Worm (Caenorhabditis elegans) whole organism, L2 larva: ENCODE results near the gene srt-37.
"Not testable (repeated sequence)": the region's sequence is repeated elsewhere in the genome, so short reads cannot be mapped to it uniquely, and the experiment has no call there.

Experiments
- alr-1 ChIP-seq: fragments of 150-350 bp; optimal IDR thresholded peaks from 2 replicates; lab custom pipeline; 2014; ENCODE audit warnings: missing biosample characterization, missing genetic modification characterization
- aly-2 ChIP-seq: fragments of 150-350 bp; optimal IDR thresholded peaks from 2 replicates; lab custom pipeline; 2014; ENCODE audit warnings: missing biosample characterization, missing genetic modification characterization
- ama-1 ChIP-seq: fragments of 150-350 bp; optimal IDR thresholded peaks from 2 replicates; lab custom pipeline; 2018; ENCODE audit warnings: inconsistent platforms
- ceh-16 ChIP-seq: fragments of 150-350 bp; optimal IDR thresholded peaks from 2 replicates; lab custom pipeline; 2014; ENCODE audit warnings: missing biosample characterization, missing genetic modification characterization
- ceh-82 ChIP-seq: fragments of 150-350 bp; optimal IDR thresholded peaks from 2 replicates; lab custom pipeline; 2014; ENCODE audit warnings: missing biosample characterization, missing genetic modification characterization
- crh-2 ChIP-seq: sonication (generic microtip); optimal IDR thresholded peaks from 2 replicates; lab custom pipeline; 2017; ENCODE audit warnings: missing biosample characterization, missing genetic modification characterization
- dmd-4 ChIP-seq: sonication (generic microtip); optimal IDR thresholded peaks from 2 replicates; lab custom pipeline; 2017; ENCODE audit warnings: missing biosample characterization, missing genetic modification characterization
- egl-27 ChIP-seq: sonication (generic microtip); optimal IDR thresholded peaks from 3 replicates; lab custom pipeline; 2017; ENCODE audit warnings: missing biosample characterization, missing genetic modification reagents, missing genetic modification characterization
- elt-1 ChIP-seq: fragments of 150-350 bp; optimal IDR thresholded peaks from 2 replicates; lab custom pipeline; 2014; ENCODE audit warnings: missing biosample characterization, missing genetic modification characterization
- fos-1 ChIP-seq: fragments of 150-350 bp; optimal IDR thresholded peaks from 2 replicates; lab custom pipeline; 2014; ENCODE audit warnings: missing biosample characterization, missing genetic modification characterization
- gmeb-1 ChIP-seq: fragments of 150-350 bp; optimal IDR thresholded peaks from 2 replicates; lab custom pipeline; 2014; ENCODE audit warnings: missing biosample characterization, missing genetic modification characterization
- lin-13 ChIP-seq: fragments of 150-350 bp; optimal IDR thresholded peaks from 2 replicates; lab custom pipeline; 2014; ENCODE audit warnings: missing biosample characterization, missing genetic modification reagents, missing genetic modification characterization
- lsy-2 ChIP-seq, 2 experiments: fragments of 150-350 bp in 1 of 2; sonication (generic microtip) in 1 of 2; optimal IDR thresholded peaks; 2 replicates each; lab custom pipeline; 2014 to 2017; ENCODE audit warnings: missing biosample characterization in 2 of 2, missing genetic modification characterization in 2 of 2
- mab-5 ChIP-seq: fragments of 150-350 bp; optimal IDR thresholded peaks from 2 replicates; lab custom pipeline; 2014; ENCODE audit warnings: missing biosample characterization, missing genetic modification characterization
- mdl-1 ChIP-seq, 2 experiments: fragments of 150-350 bp in 1 of 2; sonication (generic microtip) in 1 of 2; optimal IDR thresholded peaks; 2 replicates each; lab custom pipeline; 2017; ENCODE audit warnings: missing biosample characterization in 2 of 2, missing genetic modification characterization in 2 of 2
- nhr-10 ChIP-seq: sonication (generic microtip); optimal IDR thresholded peaks from 2 replicates; lab custom pipeline; 2017; ENCODE audit warnings: missing biosample characterization, missing genetic modification characterization
- nhr-11 ChIP-seq: fragments of 150-350 bp; optimal IDR thresholded peaks from 2 replicates; lab custom pipeline; 2014; ENCODE audit warnings: missing biosample characterization, missing genetic modification characterization
- nhr-129 ChIP-seq: fragments of 150-350 bp; optimal IDR thresholded peaks from 2 replicates; lab custom pipeline; 2014; ENCODE audit warnings: missing biosample characterization, missing genetic modification characterization
- nhr-21 ChIP-seq: fragments of 150-350 bp; optimal IDR thresholded peaks from 2 replicates; lab custom pipeline; 2014; ENCODE audit warnings: missing biosample characterization, missing genetic modification characterization
- nhr-23 ChIP-seq: fragments of 150-350 bp; optimal IDR thresholded peaks from 2 replicates; lab custom pipeline; 2014; ENCODE audit warnings: missing biosample characterization, missing genetic modification reagents, missing genetic modification characterization
- nhr-25 ChIP-seq: fragments of 150-350 bp; sonication (generic microtip); optimal IDR thresholded peaks from 3 replicates; lab custom pipeline; 2014; ENCODE audit warnings: missing biosample characterization, missing genetic modification characterization
- nhr-6 ChIP-seq: fragments of 150-350 bp; optimal IDR thresholded peaks from 2 replicates; lab custom pipeline; 2014; ENCODE audit warnings: missing biosample characterization, missing genetic modification characterization
- nhr-77 ChIP-seq: fragments of 150-350 bp; optimal IDR thresholded peaks from 2 replicates; lab custom pipeline; 2014; ENCODE audit warnings: missing biosample characterization, missing genetic modification characterization
- peb-1 ChIP-seq: fragments of 150-350 bp; optimal IDR thresholded peaks from 2 replicates; lab custom pipeline; 2014; ENCODE audit warnings: missing biosample characterization, missing genetic modification characterization
- skn-1 ChIP-seq: sonication (generic microtip); optimal IDR thresholded peaks from 2 replicates; lab custom pipeline; 2017; ENCODE audit warnings: missing biosample characterization, missing genetic modification characterization
- sma-3 ChIP-seq: sonication (generic microtip); optimal IDR thresholded peaks from 2 replicates; lab custom pipeline; 2016; ENCODE audit warnings: missing genetic modification reagents, missing genetic modification characterization, missing compliant biosample characterization
- sma-9 ChIP-seq, 2 experiments: fragments of 150-350 bp in 1 of 2; sonication (generic microtip) in 1 of 2; optimal IDR thresholded peaks; 2 replicates each; lab custom pipeline; 2014 to 2016; ENCODE audit warnings: missing genetic modification characterization in 2 of 2, mild to moderate bottlenecking in 1 of 2, missing biosample characterization in 1 of 2, missing compliant biosample characterization in 1 of 2, missing genetic modification reagents in 1 of 2, moderate library complexity in 1 of 2
- snpc-4 ChIP-seq: fragments of 150-350 bp; optimal IDR thresholded peaks from 2 replicates; lab custom pipeline; 2014; ENCODE audit warnings: missing biosample characterization, missing genetic modification characterization
- unc-39 ChIP-seq: fragments of 150-350 bp; optimal IDR thresholded peaks from 2 replicates; lab custom pipeline; 2014; ENCODE audit warnings: missing biosample characterization, missing genetic modification characterization
- unc-55 ChIP-seq: fragments of 150-350 bp; sonication (generic microtip); optimal IDR thresholded peaks from 3 replicates; lab custom pipeline; 2014; ENCODE audit warnings: missing biosample characterization, missing genetic modification reagents, missing genetic modification characterization
- unc-62 ChIP-seq: fragments of 150-350 bp; optimal IDR thresholded peaks from 2 replicates; lab custom pipeline; 2014; ENCODE audit warnings: missing biosample characterization, missing genetic modification reagents, missing genetic modification characterization
- zag-1 ChIP-seq: fragments of 150-350 bp; optimal IDR thresholded peaks from 2 replicates; lab custom pipeline; 2014; ENCODE audit warnings: missing biosample characterization, missing genetic modification characterization
- ztf-1 ChIP-seq: fragments of 200-800 bp; sonication (Bioruptor generic); conservative IDR thresholded peaks from 2 replicates; pipeline ENCODE4 v1.3.6; 2022; ENCODE audit warnings: missing genetic modification characterization, missing compliant biosample characterization

The srt-37 gene

ce11 chrV:4281699-4282098 lies at the start of gene srt-37:
TSS of gene srt-37 (minus strand) at chrV:4281799.
- not testable (repeated sequence) for TF ChIP-seq lin-13; unc-55 (GFP tag; lab: Kevin White, UChicago); ama-1 (lab: Kevin White, UChicago)
- TF ChIP-seq, all 48 proteins: peak for 0; not testable (repeated sequence) for 48

ce11 chrV:4330820-4331219 lies 49.2 kb upstream of the srt-37 start:
- no peak for TF ChIP-seq mab-5 (tag; lab: Kevin White, UChicago)
- no peak for TF ChIP-seq gmeb-1 (tag; lab: Kevin White, UChicago)
- TF ChIP-seq unc-39 (tag; lab: Kevin White, UChicago), result no peak
- no peak for TF ChIP-seq lsy-2 (tag; optimal IDR thresholded peaks at IDR 0.05; lab: Kevin White, UChicago)
- TF ChIP-seq mdl-1 (tag; optimal IDR thresholded peaks at IDR 0.05; lab: Kevin White, UChicago), result no peak
- TF ChIP-seq dmd-4, result no peak
- TF ChIP-seq sma-3 (GFP tag; lab: Kevin White, UChicago), result no peak
- TF ChIP-seq nhr-21 (tag; lab: Kevin White, UChicago), result no peak
- no peak for TF ChIP-seq nhr-6 (tag; lab: Kevin White, UChicago)
- no peak for TF ChIP-seq crh-2 (tag; lab: Kevin White, UChicago)
- no peak for TF ChIP-seq alr-1
- TF ChIP-seq nhr-11 (tag; lab: Kevin White, UChicago), result no peak
- no peak for TF ChIP-seq ceh-16
- no peak for TF ChIP-seq zag-1 (tag; lab: Kevin White, UChicago)
- TF ChIP-seq peb-1 (tag; lab: Kevin White, UChicago), result no peak
- TF ChIP-seq aly-2 (tag; lab: Kevin White, UChicago), result no peak
- TF ChIP-seq skn-1 (tag; lab: Kevin White, UChicago), result no peak
- no peak for TF ChIP-seq ztf-1

DNA sequence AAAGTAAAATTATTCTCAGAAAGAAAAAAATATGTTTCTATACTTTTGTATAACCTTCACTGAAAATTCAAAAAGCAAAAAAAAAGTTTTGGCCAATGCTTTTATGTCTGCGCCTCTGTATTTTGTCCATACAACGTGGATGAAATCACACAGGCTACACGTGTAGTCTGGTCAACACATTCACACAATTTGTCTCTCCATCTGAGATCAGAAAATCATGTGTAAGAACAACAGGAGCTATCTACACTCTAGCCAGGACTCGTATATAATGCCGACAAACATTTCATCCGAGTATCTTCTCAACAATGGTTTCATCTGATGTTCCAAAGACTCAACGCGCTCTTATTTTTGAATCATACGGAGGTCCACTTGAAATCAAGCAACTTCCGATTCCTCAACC lies 45.2 kb upstream of the srt-37 start, which contains the start of gene D2063.1:
Gene D2063.1, plus strand, starts transcription at position 281 of the 400 bp plus-strand sequence.
- TF ChIP-seq skn-1 (tag; lab: Kevin White, UChicago), result no peak
- peak; percentile 3 for TF ChIP-seq nhr-129 (tag; lab: Kevin White, UChicago)
- TF ChIP-seq ceh-82 (tag; lab: Kevin White, UChicago), result no peak
- no peak for TF ChIP-seq alr-1
- TF ChIP-seq nhr-11 (tag; lab: Kevin White, UChicago), result no peak

ce11 chrV:4325415-4325814 lies 43.8 kb upstream of the srt-37 start, which contains the start of gene nhr-125:
TSS of gene nhr-125 (minus strand) at chrV:4325515.
- TF ChIP-seq sma-9 (GFP tag; optimal IDR thresholded peaks at IDR 0.05; lab: Kevin White, UChicago) (no peak), sma-9 (tag; optimal IDR thresholded peaks at IDR 0.05; lab: Kevin White, UChicago) (no peak), nhr-77 (tag; lab: Kevin White, UChicago) (no peak), nhr-10 (tag; lab: Kevin White, UChicago) (no peak), alr-1 (no peak), ceh-82 (tag; lab: Kevin White, UChicago) (no peak), fos-1 (tag; lab: Kevin White, UChicago) (no peak), aly-2 (tag; lab: Kevin White, UChicago) (no peak)

DNA sequence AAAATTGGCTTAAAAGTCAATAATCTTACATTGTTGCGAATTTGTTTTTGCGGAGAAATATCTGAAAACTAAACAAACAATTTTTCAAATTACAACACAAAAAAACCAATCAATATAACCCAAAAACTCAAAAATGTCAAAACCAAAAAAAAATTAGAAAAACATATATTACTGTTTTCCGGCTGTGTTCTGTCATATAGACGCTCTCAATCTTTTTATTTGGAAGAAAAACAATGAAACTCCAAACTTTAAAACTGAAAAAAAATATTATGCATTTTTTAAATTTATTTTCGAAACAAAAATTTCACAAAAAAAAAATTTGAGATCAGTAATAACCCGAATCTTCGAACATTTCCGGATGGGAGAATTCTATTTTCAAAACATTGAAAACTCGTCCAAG lies 41.1 kb upstream of the srt-37 start, which contains the start of gene R02D1.2:
Gene R02D1.2, minus strand, starts transcription at position 101 of the 400 bp plus-strand sequence.
- TF ChIP-seq unc-39 (tag; lab: Kevin White, UChicago), result no peak
- TF ChIP-seq nhr-23 (tag; lab: Kevin White, UChicago), result no peak
- no peak for TF ChIP-seq fos-1 (tag; lab: Kevin White, UChicago)
- no peak for TF ChIP-seq lin-13
- TF ChIP-seq sma-3 (GFP tag; lab: Kevin White, UChicago), result no peak
- TF ChIP-seq egl-27, result no peak
- TF ChIP-seq snpc-4 (tag; lab: Kevin White, UChicago), result no peak
- no peak for TF ChIP-seq mab-5 (tag; lab: Kevin White, UChicago)
- no peak for TF ChIP-seq crh-2 (tag; lab: Kevin White, UChicago)
- no peak for TF ChIP-seq nhr-25 (tag; lab: Kevin White, UChicago)
- TF ChIP-seq elt-1 (tag; lab: Kevin White, UChicago), result no peak
- no peak for TF ChIP-seq unc-62 (GFP tag; lab: Kevin White, UChicago)
- TF ChIP-seq nhr-21 (tag; lab: Kevin White, UChicago), result no peak
